Fruit fly (Drosophila melanogaster) whole organism, embryonic: ENCODE results near the gene Kr-h1.

ENCODE experiments used
- Abd-B ChIP-seq: fragments of 200-800 bp; sonication (Bioruptor generic); optimal IDR thresholded peaks from 2 replicates; lab custom pipeline; 2018; ENCODE audit warnings: missing biosample characterization, mild to moderate bottlenecking, missing genetic modification characterization, moderate library complexity
- Awh ChIP-seq: fragments of 200-800 bp; sonication (Bioruptor generic); IDR thresholded peaks from 2 replicates; pipeline ENCODE4, ENCODE4 v1.3.6; 2022; ENCODE audit warnings: missing biosample characterization, missing genetic modification characterization
- CG1024 ChIP-seq: fragments of 200-800 bp; sonication (Bioruptor generic); IDR thresholded peaks from 2 replicates; pipeline ENCODE4 v1.3.6; 2022; ENCODE audit warnings: missing biosample characterization, missing genetic modification characterization
- CG10366 ChIP-seq: fragments of 200-800 bp; sonication (Bioruptor generic); IDR thresholded peaks from 2 replicates; pipeline ENCODE4 v1.3.6; 2022; ENCODE audit warnings: missing biosample characterization, missing genetic modification characterization
- CG10462 ChIP-seq: fragments of 200-800 bp; sonication (Bioruptor generic); optimal IDR thresholded peaks from 2 replicates; lab custom pipeline; 2016; ENCODE audit warnings: missing biosample characterization, missing genetic modification characterization
- CG11398 ChIP-seq: fragments of 200-800 bp; sonication (Bioruptor generic); optimal IDR thresholded peaks from 2 replicates; lab custom pipeline; 2016; ENCODE audit warnings: missing biosample characterization, missing genetic modification characterization
- CG11560 ChIP-seq: fragments of 200-800 bp; sonication (Bioruptor generic); IDR thresholded peaks from 3 replicates; pipeline ENCODE4 v1.3.6; 2022; ENCODE audit warnings: missing biosample characterization, missing genetic modification characterization
- CG12104 ChIP-seq: fragments of 200-800 bp; sonication (Bioruptor generic); optimal IDR thresholded peaks from 3 replicates; lab custom pipeline; 2016; ENCODE audit warnings: missing biosample characterization, missing genetic modification characterization
- CG12155 ChIP-seq: fragments of 200-800 bp; sonication (Bioruptor generic); optimal IDR thresholded peaks from 3 replicates; lab custom pipeline; 2016; ENCODE audit warnings: missing biosample characterization, missing genetic modification characterization
- CG12299 ChIP-seq: fragments of 200-800 bp; sonication (Bioruptor generic); optimal IDR thresholded peaks from 2 replicates; lab custom pipeline; 2018; ENCODE audit warnings: missing biosample characterization, mild to moderate bottlenecking, missing genetic modification characterization
- CG14014 ChIP-seq: fragments of 200-800 bp; sonication (Bioruptor generic); IDR thresholded peaks from 2 replicates; pipeline ENCODE4 v1.3.6; 2022; ENCODE audit warnings: missing biosample characterization, missing genetic modification characterization
- CG15011 ChIP-seq: fragments of 200-800 bp; sonication (Bioruptor generic); optimal IDR thresholded peaks from 3 replicates; lab custom pipeline; 2018; ENCODE audit warnings: missing biosample characterization, mild to moderate bottlenecking, missing genetic modification characterization
- CG17361 ChIP-seq: fragments of 200-800 bp; sonication (Bioruptor generic); IDR thresholded peaks from 3 replicates; pipeline ENCODE4 v1.3.6; 2022; ENCODE audit warnings: missing biosample characterization, missing genetic modification characterization
- CG17829 ChIP-seq: fragments of 200-800 bp; optimal IDR thresholded peaks from 2 replicates; lab custom pipeline; 2019; ENCODE audit warnings: missing biosample characterization, mild to moderate bottlenecking, missing genetic modification characterization, moderate library complexity
- CG2199 ChIP-seq: fragments of 200-800 bp; sonication (Bioruptor generic); IDR thresholded peaks from 3 replicates; pipeline ENCODE4 v1.3.6; 2022; ENCODE audit warnings: missing biosample characterization, missing genetic modification characterization
- CG2678 ChIP-seq: fragments of 200-800 bp; sonication (Bioruptor generic); optimal IDR thresholded peaks from 3 replicates; lab custom pipeline; 2019; ENCODE audit warnings: missing biosample characterization, mild to moderate bottlenecking, missing genetic modification characterization, moderate library complexity
- CG4404 ChIP-seq: fragments of 200-800 bp; sonication (Bioruptor generic); IDR thresholded peaks from 2 replicates; pipeline ENCODE4 v1.3.6; 2022; ENCODE audit warnings: missing biosample characterization, missing genetic modification characterization
- CG6854 ChIP-seq: fragments of 200-800 bp; sonication (Bioruptor generic); optimal IDR thresholded peaks from 3 replicates; lab custom pipeline; 2017; ENCODE audit warnings: missing biosample characterization, mild to moderate bottlenecking, missing genetic modification characterization
- CG7372 ChIP-seq: fragments of 200-800 bp; sonication (Bioruptor generic); IDR thresholded peaks from 2 replicates; pipeline ENCODE4 v1.3.6; 2022; ENCODE audit warnings: missing biosample characterization, missing genetic modification characterization
- CG7786 ChIP-seq: fragments of 200-800 bp; sonication (Bioruptor generic); optimal IDR thresholded peaks from 2 replicates; lab custom pipeline; 2016; ENCODE audit warnings: missing biosample characterization, missing genetic modification characterization
- E2f2 ChIP-seq: fragments of 200-800 bp; sonication (Bioruptor generic); IDR thresholded peaks from 2 replicates; pipeline ENCODE4 v1.3.6; 2022; ENCODE audit warnings: missing biosample characterization, missing genetic modification characterization
- H15 ChIP-seq: fragments of 200-800 bp; sonication (Bioruptor generic); IDR thresholded peaks from 3 replicates; pipeline ENCODE4 v1.3.6; 2022; ENCODE audit warnings: missing biosample characterization, missing genetic modification characterization
- Meics ChIP-seq: fragments of 200-800 bp; sonication (Bioruptor generic); optimal IDR thresholded peaks from 2 replicates; lab custom pipeline; 2017; ENCODE audit warnings: missing biosample characterization, mild to moderate bottlenecking, missing genetic modification characterization
- Mes4 ChIP-seq: fragments of 200-800 bp; sonication (Bioruptor generic); optimal IDR thresholded peaks from 2 replicates; lab custom pipeline; 2016; ENCODE audit warnings: missing biosample characterization, missing genetic modification characterization
- Nf-YA ChIP-seq: fragments of 200-800 bp; sonication (Bioruptor generic); IDR thresholded peaks from 2 replicates; pipeline ENCODE4 v1.3.6; 2022; ENCODE audit warnings: missing biosample characterization, missing genetic modification characterization
- Side ChIP-seq: fragments of 200-800 bp; sonication (Bioruptor generic); optimal IDR thresholded peaks from 2 replicates; lab custom pipeline; 2016; ENCODE audit warnings: missing biosample characterization, missing genetic modification characterization
- abd-A ChIP-seq: fragments of 200-800 bp; sonication (Bioruptor generic); optimal IDR thresholded peaks from 3 replicates; lab custom pipeline; 2019; ENCODE audit warnings: missing biosample characterization, mild to moderate bottlenecking, missing genetic modification characterization, moderate library complexity
- al ChIP-seq: fragments of 200-800 bp; sonication (Bioruptor generic); IDR thresholded peaks from 2 replicates; pipeline ENCODE4 v1.3.6; 2022; ENCODE audit warnings: missing biosample characterization, missing genetic modification characterization
- chn ChIP-seq: fragments of 200-800 bp; sonication (Bioruptor generic); optimal IDR thresholded peaks from 2 replicates; lab custom pipeline; 2016; ENCODE audit warnings: missing biosample characterization, missing genetic modification characterization
- en ChIP-seq: fragments of 200-800 bp; sonication (Bioruptor generic); optimal IDR thresholded peaks from 2 replicates; lab custom pipeline; 2016; ENCODE audit warnings: missing biosample characterization, missing genetic modification characterization
- esg ChIP-seq: fragments of 200-800 bp; sonication (Bioruptor generic); conservative IDR thresholded peaks from 2 replicates; pipeline ENCODE4 v1.3.6; 2022; ENCODE audit warnings: missing biosample characterization, missing genetic modification characterization
- fru ChIP-seq: fragments of >200 bp; optimal IDR thresholded peaks from 2 replicates; lab custom pipeline; 2017
- ftz-f1 ChIP-seq: fragments of 200-800 bp; sonication (Bioruptor generic); optimal IDR thresholded peaks from 2 replicates; lab custom pipeline; 2016; ENCODE audit warnings: missing biosample characterization, missing genetic modification characterization
- grau ChIP-seq: fragments of 200-800 bp; optimal IDR thresholded peaks from 3 replicates; lab custom pipeline; 2019; ENCODE audit warnings: missing biosample characterization, mild to moderate bottlenecking, missing genetic modification characterization, moderate library complexity
- gro ChIP-seq: fragments of 200-800 bp; sonication (Bioruptor generic); optimal IDR thresholded peaks from 2 replicates; lab custom pipeline; 2016; ENCODE audit warnings: missing biosample characterization, missing genetic modification characterization
- ham ChIP-seq: fragments of 200-800 bp; sonication (Bioruptor generic); IDR thresholded peaks from 2 replicates; pipeline ENCODE4 v1.3.6; 2022; ENCODE audit warnings: missing biosample characterization, missing genetic modification characterization
- hb ChIP-seq: fragments of 200-800 bp; sonication (Bioruptor generic); IDR thresholded peaks from 3 replicates; pipeline ENCODE4 v1.3.6; 2022; ENCODE audit warnings: missing biosample characterization, missing genetic modification characterization; ENCODE audit not compliant: partially characterized antibody
- insv ChIP-seq, 2 experiments: fragments of 200-800 bp; sonication (Bioruptor generic); optimal IDR thresholded peaks; 3 replicates each; lab custom pipeline; 2016 to 2018; ENCODE audit warnings: missing biosample characterization in 2 of 2, missing genetic modification characterization in 2 of 2
- jing ChIP-seq: fragments of 200-800 bp; sonication (Bioruptor generic); optimal IDR thresholded peaks from 2 replicates; lab custom pipeline; 2018; ENCODE audit warnings: missing biosample characterization, mild to moderate bottlenecking, missing genetic modification characterization
- ken ChIP-seq: fragments of 200-800 bp; sonication (Bioruptor generic); IDR thresholded peaks from 3 replicates; pipeline ENCODE4 v1.3.6; 2022; ENCODE audit warnings: missing biosample characterization, missing genetic modification characterization
- kni ChIP-seq: fragments of 200-800 bp; sonication (Bioruptor generic); optimal IDR thresholded peaks from 3 replicates; lab custom pipeline; 2017; ENCODE audit warnings: mild to moderate bottlenecking, missing biosample characterization, missing genetic modification reagents, missing genetic modification characterization
- knrl ChIP-seq: fragments of 200-800 bp; sonication (Bioruptor generic); IDR thresholded peaks from 3 replicates; pipeline ENCODE4 v1.3.6; 2022; ENCODE audit warnings: missing biosample characterization, missing genetic modification characterization; ENCODE audit not compliant: partially characterized antibody
- nau ChIP-seq: fragments of 200-800 bp; sonication (Bioruptor generic); optimal IDR thresholded peaks from 3 replicates; lab custom pipeline; 2017; ENCODE audit warnings: missing biosample characterization, mild to moderate bottlenecking, missing genetic modification characterization, missing genetic modification reagents
- pan ChIP-seq, 4 experiments: fragments of >200 bp in 3 of 4; fragments of 200-800 bp in 1 of 4; sonication (Bioruptor generic) in 1 of 4; optimal IDR thresholded peaks in 3 of 4; IDR thresholded peaks in 1 of 4; 2 replicates each; pipeline versions ENCODE4 v1.3.6 to Lab custom; 2017 to 2022; ENCODE audit warnings: missing biosample characterization in 2 of 4, missing genetic modification characterization in 2 of 4, mixed read lengths in 1 of 4
- pb ChIP-seq: fragments of 200-800 bp; sonication (Bioruptor generic); optimal IDR thresholded peaks from 3 replicates; lab custom pipeline; 2016; ENCODE audit warnings: missing biosample characterization, missing genetic modification characterization
- rib ChIP-seq: fragments of 200-800 bp; sonication (Bioruptor generic); IDR thresholded peaks from 2 replicates; pipeline ENCODE4 v1.3.6; 2022; ENCODE audit warnings: missing biosample characterization, missing genetic modification characterization
- run ChIP-seq: fragments of 200-800 bp; sonication (Bioruptor generic); optimal IDR thresholded peaks from 3 replicates; lab custom pipeline; 2018; ENCODE audit warnings: missing biosample characterization, mild to moderate bottlenecking, missing genetic modification characterization
- sr ChIP-seq: fragments of 200-800 bp; sonication (Bioruptor generic); IDR thresholded peaks from 3 replicates; pipeline ENCODE4 v1.3.6; 2022; ENCODE audit warnings: missing biosample characterization, missing genetic modification characterization
- tin ChIP-seq: fragments of 200-800 bp; sonication (Bioruptor generic); optimal IDR thresholded peaks from 3 replicates; lab custom pipeline; 2016; ENCODE audit warnings: missing biosample characterization, missing genetic modification characterization
- zen2 ChIP-seq: fragments of 200-800 bp; sonication (Bioruptor generic); IDR thresholded peaks from 3 replicates; pipeline ENCODE4 v1.3.6; 2022; ENCODE audit warnings: missing biosample characterization, missing genetic modification characterization; ENCODE audit not compliant: partially characterized antibody

Gene Kr-h1

DNA sequence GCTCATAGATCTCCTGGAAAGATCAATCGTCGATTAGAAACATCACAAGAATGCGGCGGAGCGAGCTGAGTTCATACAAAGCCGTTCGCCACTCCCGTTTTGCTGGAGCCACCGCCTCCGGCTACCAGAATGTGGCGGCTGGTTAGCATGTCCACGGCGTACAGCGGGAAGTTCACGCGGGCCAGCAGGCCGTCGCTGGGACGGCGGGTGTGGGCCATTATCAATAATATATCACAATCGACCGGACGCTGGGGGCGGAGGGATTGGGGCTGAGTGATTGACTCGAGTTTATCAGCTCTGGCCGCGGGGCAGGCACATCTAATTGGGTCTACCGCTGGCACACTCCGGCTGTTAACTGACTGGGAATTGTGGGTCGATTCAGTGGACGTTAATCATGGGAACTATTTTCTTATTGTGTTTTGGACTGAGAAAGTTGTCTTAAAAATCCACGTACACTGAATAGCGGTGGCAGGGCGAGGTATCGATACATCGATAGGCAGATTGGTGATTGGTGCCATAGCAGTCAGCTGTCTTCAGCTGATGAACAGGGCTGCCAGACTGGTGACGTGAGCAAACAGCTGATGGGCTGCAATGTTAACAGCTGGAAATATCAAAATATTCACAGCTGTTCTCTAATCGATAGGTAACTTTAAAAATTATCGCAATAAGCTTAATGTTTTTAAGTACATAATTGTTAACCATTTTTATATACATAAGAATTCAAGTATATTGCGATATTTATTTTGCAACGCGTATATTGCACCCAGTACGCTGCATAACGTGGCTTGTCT is 16.3 kb downstream of the Kr-h1 start, which contains the start of gene CG9175 (continued):
- TF ChIP-seq CG15011 (GFP tag; lab: Kevin White, UChicago) (no peak), Meics (GFP tag; lab: Kevin White, UChicago) (peak; percentile 42), CG2199 (GFP tag; lab: Robert Waterston, UW) (peak; percentile 22; the same call in 1 of the 3 replicates), jing (GFP tag; lab: Kevin White, UChicago) (no peak), run (tag; lab: Kevin White, UChicago) (no peak), CG11398 (GFP tag; lab: Kevin White, UChicago) (peak; percentile 5), CG12155 (GFP tag; lab: Kevin White, UChicago) (peak; percentile 33), CG4404 (GFP tag; lab: Robert Waterston, UW) (no peak), rib (GFP tag; lab: Robert Waterston, UW) (peak; percentile 33; the same call in 1 of the 2 replicates), ham (GFP tag; lab: Robert Waterston, UW) (no peak), CG6854 (GFP tag; lab: Kevin White, UChicago) (peak; percentile 32), CG7372 (no peak; the same call in 1 of the 2 replicates), insv (GFP tag; optimal IDR thresholded peaks at IDR 0.05; lab: Kevin White, UChicago) (peak in 1 of 2 experiments; percentile 31), CG1024 (no peak), CG14014 (GFP tag; lab: Robert Waterston, UW) (no peak), fru (lab: Kevin White, UChicago) (no peak), hb (peak; percentile 93), CG17361 (GFP tag; lab: Robert Waterston, UW) (peak; percentile 19; the same call in 1 of the 3 replicates), zen2 (GFP tag; lab: Robert Waterston, UW) (peak; percentile 95), ken (0 out of 3 replicates have a peak, but pooled peaks have one; percentile 24), Mes4 (GFP tag; lab: Kevin White, UChicago) (no peak), tin (GFP tag; lab: Kevin White, UChicago) (peak; percentile 33), CG11560 (tag; lab: Robert Waterston, UW) (no peak), grau (tag; lab: Kevin White, UChicago) (peak; percentile 46), en (GFP tag; lab: Kevin White, UChicago) (no peak), gro (GFP tag; lab: Kevin White, UChicago) (peak; percentile 83), CG12299 (no peak), chn (GFP tag; lab: Kevin White, UChicago) (peak; percentile 30), CG12104 (GFP tag; lab: Kevin White, UChicago) (peak; percentile 15), Nf-YA (GFP tag; lab: Robert Waterston, UW) (no peak), CG17829 (tag; lab: Kevin White, UChicago) (peak; percentile 74), CG2678 (tag; lab: Kevin White, UChicago) (peak; percentile 36), Side (GFP tag; lab: Kevin White, UChicago) (peak; percentile 31), pb (GFP tag; lab: Kevin White, UChicago) (peak; percentile 7), CG10462 (peak; percentile 63), CG10366 (no peak; the same call in 1 of the 2 replicates), sr (GFP tag; lab: Robert Waterston, UW) (no peak), ftz-f1 (peak; percentile 5), knrl (peak; percentile 94), CG7786 (GFP tag; lab: Kevin White, UChicago) (no peak), Abd-B (GFP tag; lab: Kevin White, UChicago) (no peak), esg (GFP tag; lab: Robert Waterston, UW) (no peak), kni (GFP tag; lab: Kevin White, UChicago) (no peak), abd-A (peak; percentile 62), nau (peak; percentile 17), Awh (GFP tag; lab: Robert Waterston, UW) (no peak), E2f2 (GFP tag; lab: Robert Waterston, UW) (peak; percentile 55; the same call in 1 of the 2 replicates), H15 (GFP tag; lab: Robert Waterston, UW) (no peak), pan (optimal IDR thresholded peaks at IDR 0.05; lab: Kevin White, UChicago) (no peak), pan (GFP tag; optimal IDR thresholded peaks at IDR 0.05 in 1 of 2, IDR thresholded peaks at IDR 0.05 in 1 of 2) (no peak), al (GFP tag; lab: Robert Waterston, UW) (no peak)
